Worm (Caenorhabditis elegans) whole organism, midembryonic: ENCODE data around the gene mec-5.

Source experiments
- cog-1 ChIP-seq: sonication (generic microtip); optimal IDR thresholded peaks from 2 replicates; lab custom pipeline; 2016; ENCODE audit warnings: missing genetic modification characterization, missing compliant biosample characterization
- klf-2 ChIP-seq: fragments of 200-800 bp; sonication (Bioruptor generic); conservative IDR thresholded peaks from 2 replicates; pipeline ENCODE4 v1.3.6; 2022; ENCODE audit warnings: missing genetic modification reagents, missing genetic modification characterization, missing compliant biosample characterization
- ref-1 ChIP-seq: fragments of 200-800 bp; sonication (Bioruptor generic); conservative IDR thresholded peaks from 2 replicates; pipeline ENCODE4 v1.3.6; 2022; ENCODE audit warnings: missing genetic modification reagents, missing genetic modification characterization, missing compliant biosample characterization

- TF ChIP-seq klf-2 (GFP tag; lab: Robert Waterston, UW) (no peak), cog-1 (tag; lab: Kevin White, UChicago) (no peak), ref-1 (GFP tag; lab: Robert Waterston, UW) (no peak)
Measured at ce11 chrX:15993916-15994315, 50.1 kb downstream of the mec-5 start.
